Worm (Caenorhabditis elegans) whole organism, L4 larva: ENCODE measurements around the gene T21E8.4.

Source experiments
- Y48G9A.11 ChIP-seq: fragments of 200-800 bp; sonication (Bioruptor generic); IDR thresholded peaks from 2 replicates; pipeline ENCODE4 v1.3.6; 2022; ENCODE audit warnings: missing genetic modification reagents, missing genetic modification characterization, missing compliant biosample characterization
- Y75B8A.6 ChIP-seq: fragments of 200-800 bp; sonication (Bioruptor generic); IDR thresholded peaks from 2 replicates; pipeline ENCODE4 v1.3.6; 2022; ENCODE audit warnings: missing genetic modification reagents, missing genetic modification characterization, missing compliant biosample characterization
- aha-1 ChIP-seq: fragments of 150-350 bp; peaks from one replicate; lab custom pipeline; 2014; ENCODE audit warnings: missing biosample characterization, missing genetic modification characterization
- attf-4 ChIP-seq: sonication (generic microtip); optimal IDR thresholded peaks from 3 replicates; lab custom pipeline; 2017; ENCODE audit warnings: missing biosample characterization, missing genetic modification characterization
- ceh-20 ChIP-seq: fragments of 200-800 bp; sonication (Bioruptor generic); IDR thresholded peaks from 2 replicates; pipeline ENCODE4 v1.3.6; 2022; ENCODE audit warnings: missing genetic modification reagents, missing genetic modification characterization, missing compliant biosample characterization
- ceh-28 ChIP-seq: fragments of 150-350 bp; optimal IDR thresholded peaks from 2 replicates; lab custom pipeline; 2014; ENCODE audit warnings: missing biosample characterization, missing genetic modification reagents, missing genetic modification characterization
- cey-2 ChIP-seq: sonication (generic microtip); optimal IDR thresholded peaks from 3 replicates; lab custom pipeline; 2017; ENCODE audit warnings: missing genetic modification characterization, mild to moderate bottlenecking, missing compliant biosample characterization, antibody characterized with exemption, borderline replicate concordance; ENCODE audit not compliant: insufficient read depth
- ctbp-1 ChIP-seq: fragments of 200-800 bp; sonication (Bioruptor generic); IDR thresholded peaks from 2 replicates; pipeline ENCODE4 v1.3.6; 2022; ENCODE audit warnings: missing genetic modification reagents, missing genetic modification characterization, missing compliant biosample characterization
- daf-12 ChIP-seq: fragments of 150-350 bp; optimal IDR thresholded peaks from 2 replicates; lab custom pipeline; 2014; ENCODE audit warnings: missing biosample characterization, missing genetic modification reagents, missing genetic modification characterization
- daf-16 ChIP-seq, 3 experiments: sonication (generic microtip); optimal IDR thresholded peaks; 2 replicates each; lab custom pipeline; 2016 to 2017; ENCODE audit warnings: missing genetic modification characterization in 3 of 3, missing genetic modification reagents in 3 of 3, mild to moderate bottlenecking in 2 of 3, missing compliant biosample characterization in 2 of 3, missing biosample characterization in 1 of 3, moderate library complexity in 1 of 3
- dpl-1 ChIP-seq: fragments of 150-350 bp; optimal IDR thresholded peaks from 2 replicates; lab custom pipeline; 2014; ENCODE audit warnings: missing biosample characterization, missing genetic modification reagents, missing genetic modification characterization
- dve-1 ChIP-seq: sonication (generic microtip); optimal IDR thresholded peaks from 2 replicates; lab custom pipeline; 2017; ENCODE audit warnings: antibody characterized with exemption, mild to moderate bottlenecking, missing genetic modification characterization, missing compliant biosample characterization; ENCODE audit not compliant: insufficient read depth
- fos-1 ChIP-seq: fragments of 150-350 bp; optimal IDR thresholded peaks from 2 replicates; lab custom pipeline; 2014; ENCODE audit warnings: missing biosample characterization, missing genetic modification characterization
- hif-1 ChIP-seq, 2 experiments: sonication (generic microtip); optimal IDR thresholded peaks; 2 replicates each; lab custom pipeline; 2016 to 2017; ENCODE audit warnings: missing compliant biosample characterization in 2 of 2, missing genetic modification characterization in 2 of 2, missing genetic modification reagents in 2 of 2, missing genotype in 2 of 2, mild to moderate bottlenecking in 1 of 2
- hlh-11 ChIP-seq: fragments of 200-800 bp; sonication (Bioruptor generic); optimal IDR thresholded peaks from 2 replicates; lab custom pipeline; 2018; ENCODE audit warnings: mild to moderate bottlenecking, missing genetic modification characterization, missing compliant biosample characterization
- hlh-30 ChIP-seq: sonication (generic microtip); optimal IDR thresholded peaks from 2 replicates; lab custom pipeline; 2017; ENCODE audit warnings: antibody characterized with exemption, mild to moderate bottlenecking, missing genetic modification characterization, missing compliant biosample characterization; ENCODE audit not compliant: insufficient read depth
- lin-39 ChIP-seq: fragments of 150-350 bp; optimal IDR thresholded peaks from 2 replicates; lab custom pipeline; 2014; ENCODE audit warnings: missing biosample characterization, missing genetic modification reagents, missing genetic modification characterization
- lir-3 ChIP-seq: sonication (generic microtip); optimal IDR thresholded peaks from 2 replicates; lab custom pipeline; 2016; ENCODE audit warnings: mild to moderate bottlenecking, missing genetic modification characterization, missing compliant biosample characterization
- madf-5 ChIP-seq, 2 experiments: fragments of 200-800 bp; sonication (Bioruptor generic); IDR thresholded peaks; 2 replicates each; pipeline ENCODE4 v1.3.6; 2022; ENCODE audit warnings: missing compliant biosample characterization in 2 of 2, missing genetic modification characterization in 2 of 2
- madf-9 ChIP-seq: fragments of 200-800 bp; sonication (Bioruptor generic); conservative IDR thresholded peaks from 2 replicates; pipeline ENCODE4 v1.3.6; 2022; ENCODE audit warnings: missing genetic modification reagents, missing genetic modification characterization, missing compliant biosample characterization
- nhr-10 ChIP-seq: fragments of 150-350 bp; optimal IDR thresholded peaks from 2 replicates; lab custom pipeline; 2014; ENCODE audit warnings: missing biosample characterization, missing genetic modification characterization
- nhr-11 ChIP-seq: fragments of 150-350 bp; optimal IDR thresholded peaks from 2 replicates; lab custom pipeline; 2014; ENCODE audit warnings: missing biosample characterization, missing genetic modification characterization
- nhr-237 ChIP-seq: sonication (generic microtip); optimal IDR thresholded peaks from 2 replicates; lab custom pipeline; 2017; ENCODE audit warnings: missing biosample characterization, missing genetic modification characterization
- nhr-42 ChIP-seq: fragments of 200-800 bp; sonication (Bioruptor generic); IDR thresholded peaks from 2 replicates; pipeline ENCODE4 v1.3.6; 2022; ENCODE audit warnings: missing genetic modification characterization, missing compliant biosample characterization
- nhr-48 ChIP-seq: sonication (generic microtip); optimal IDR thresholded peaks from 2 replicates; lab custom pipeline; 2016; ENCODE audit warnings: mild to moderate bottlenecking, missing genetic modification characterization, missing compliant biosample characterization
- php-3 ChIP-seq: fragments of 200-800 bp; sonication (Bioruptor generic); IDR thresholded peaks from 2 replicates; pipeline ENCODE4 v1.3.6; 2022; ENCODE audit warnings: missing genetic modification reagents, missing genetic modification characterization, missing compliant biosample characterization
- pqm-1 ChIP-seq: sonication (generic microtip); optimal IDR thresholded peaks from 2 replicates; lab custom pipeline; 2017; ENCODE audit warnings: missing biosample characterization, missing genetic modification characterization
- sdz-12 ChIP-seq: fragments of 200-800 bp; sonication (Bioruptor generic); optimal IDR thresholded peaks from 2 replicates; lab custom pipeline; 2018; ENCODE audit warnings: mild to moderate bottlenecking, missing genetic modification characterization, missing compliant biosample characterization
- snpc-1.2 ChIP-seq: fragments of 200-800 bp; sonication (Bioruptor generic); IDR thresholded peaks from 2 replicates; pipeline ENCODE4 v1.3.6; 2022; ENCODE audit warnings: missing genetic modification reagents, missing genetic modification characterization, missing compliant biosample characterization
- tag-97 ChIP-seq: fragments of 200-800 bp; sonication (Bioruptor generic); IDR thresholded peaks from 2 replicates; pipeline ENCODE4 v1.3.6; 2022; ENCODE audit warnings: missing genetic modification characterization, missing compliant biosample characterization
- unc-62 ChIP-seq, 3 experiments: fragments of 150-350 bp in 1 of 3; sonication (generic microtip); optimal IDR thresholded peaks in 2 of 3; peaks in 1 of 3; 1 replicate in 1 of 3; 2 replicates in 2 of 3; lab custom pipeline; 2014 to 2017; ENCODE audit warnings: missing biosample characterization in 3 of 3, missing genetic modification characterization in 3 of 3, missing genetic modification reagents in 3 of 3, missing genotype in 1 of 3

The T21E8.4 gene

ce11 chrX:10907418-10907817, 26.8 kb downstream of the T21E8.4 start:
- TF ChIP-seq attf-4 (no peak), nhr-42 (GFP tag; lab: Robert Waterston, UW) (no peak), hlh-30 (tag; lab: Kevin White, UChicago) (no peak), ctbp-1 (GFP tag; lab: Robert Waterston, UW) (no peak), daf-16 (GFP tag; optimal IDR thresholded peaks at IDR 0.05; lab: Kevin White, UChicago) (peak in 1 of 2 experiments; percentile 64), daf-16 (tag; optimal IDR thresholded peaks at IDR 0.05; lab: Kevin White, UChicago) (no peak), nhr-10 (tag; lab: Kevin White, UChicago) (no peak), lin-39 (no peak), snpc-1.2 (no peak)

DNA sequence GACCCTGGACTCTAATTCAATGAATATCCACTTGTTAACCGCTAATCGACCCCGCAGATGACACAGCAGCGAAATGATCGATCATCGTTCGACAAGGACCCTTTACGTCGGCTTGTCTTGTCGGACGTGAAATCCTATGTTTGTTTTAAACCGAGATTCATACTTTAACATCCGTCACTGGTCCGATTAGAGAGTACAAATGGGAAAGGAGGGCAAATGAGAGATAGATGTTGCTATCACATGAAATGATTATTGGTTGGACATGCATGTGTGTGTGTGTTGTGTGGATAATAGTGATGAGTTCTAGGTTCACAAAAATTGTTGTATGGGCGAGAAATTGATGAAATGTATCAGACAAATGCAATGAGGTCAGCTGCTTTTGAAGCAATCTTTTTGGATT, 29.1 kb downstream of the T21E8.4 start:
- TF ChIP-seq unc-62 (GFP tag; optimal IDR thresholded peaks at IDR 0.05 in 1 of 2; lab: Kevin White, UChicago): peak in 1 of 2 experiments; percentile 96
- TF ChIP-seq unc-62 (tag; optimal IDR thresholded peaks at IDR 0.05; lab: Kevin White, UChicago): no peak
- TF ChIP-seq Y75B8A.6: no peak
- TF ChIP-seq php-3 (GFP tag; lab: Robert Waterston, UW): no peak
- TF ChIP-seq nhr-11 (tag; lab: Kevin White, UChicago): peak; percentile 34
- peak; percentile 2 for TF ChIP-seq hlh-11 (tag; lab: Kevin White, UChicago)

DNA sequence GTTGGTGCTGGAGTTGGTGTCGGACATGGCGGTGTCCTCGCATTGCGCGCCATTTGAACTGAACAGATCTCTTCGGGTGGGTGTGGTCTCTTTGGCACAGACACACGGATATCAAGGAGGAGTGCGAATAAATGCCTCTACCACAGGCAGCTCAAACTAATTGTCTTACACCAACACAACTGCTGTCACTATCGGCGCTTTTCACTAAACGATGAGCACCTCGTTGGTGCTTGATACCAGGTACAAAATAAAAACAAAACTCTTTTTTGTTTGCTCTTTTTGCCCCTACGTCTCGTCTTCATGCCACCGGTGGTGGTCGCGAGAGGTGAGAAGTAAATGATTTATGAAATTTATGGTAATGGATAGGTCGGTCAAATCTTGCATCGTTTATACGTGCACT, 30.1 kb downstream of the T21E8.4 start, which contains the start of gene F47B10.8:
Gene F47B10.8, minus strand, starts transcription at position 101 of the 400 bp plus-strand sequence.
- TF ChIP-seq aha-1 (tag; lab: Kevin White, UChicago): peak; percentile 8
- no peak for TF ChIP-seq Y48G9A.11 (GFP tag; lab: Robert Waterston, UW)
- TF ChIP-seq daf-16 (GFP tag; optimal IDR thresholded peaks at IDR 0.05; lab: Kevin White, UChicago): peak in 1 of 2 experiments; percentile 4
- TF ChIP-seq daf-16 (tag; optimal IDR thresholded peaks at IDR 0.05; lab: Kevin White, UChicago): no peak

- TF ChIP-seq hif-1 (tag; optimal IDR thresholded peaks at IDR 0.05; lab: Kevin White, UChicago): no peak
- no peak for TF ChIP-seq sdz-12
- TF ChIP-seq aha-1 (tag; lab: Kevin White, UChicago): no peak
- no peak for TF ChIP-seq lir-3 (tag; lab: Kevin White, UChicago)
- no peak for TF ChIP-seq dve-1 (tag; lab: Kevin White, UChicago)
- no peak for TF ChIP-seq daf-12 (tag; lab: Kevin White, UChicago)
- no peak for TF ChIP-seq tag-97 (GFP tag; lab: Robert Waterston, UW)
- no peak for TF ChIP-seq snpc-1.2
- no peak for TF ChIP-seq ceh-20 (GFP tag; lab: Robert Waterston, UW)
- TF ChIP-seq hlh-30 (tag; lab: Kevin White, UChicago): no peak
- TF ChIP-seq nhr-237 (tag; lab: Kevin White, UChicago): no peak
- no peak for TF ChIP-seq unc-62 (GFP tag; optimal IDR thresholded peaks at IDR 0.05 in 1 of 2; lab: Kevin White, UChicago)
- no peak for TF ChIP-seq unc-62 (tag; optimal IDR thresholded peaks at IDR 0.05; lab: Kevin White, UChicago)
- no peak for TF ChIP-seq attf-4
- TF ChIP-seq ceh-28 (tag; lab: Kevin White, UChicago): no peak
- no peak for TF ChIP-seq dpl-1 (GFP tag; lab: Kevin White, UChicago)
- no peak for TF ChIP-seq cey-2 (tag; lab: Kevin White, UChicago)
- no peak for TF ChIP-seq madf-9
- no peak for TF ChIP-seq nhr-10 (tag; lab: Kevin White, UChicago)
Observed at ce11 chrX:10913981-10914380, 33.4 kb downstream of the T21E8.4 start, which contains the start of gene F47B10.9. TSS of gene F47B10.9 (minus strand) at chrX:10914081.

- TF ChIP-seq php-3 (GFP tag; lab: Robert Waterston, UW): 0 out of 2 replicates have a peak, but pooled peaks have one; percentile 18
- TF ChIP-seq unc-62 (GFP tag; optimal IDR thresholded peaks at IDR 0.05 in 1 of 2; lab: Kevin White, UChicago): peak in 1 of 2 experiments; percentile 93
- TF ChIP-seq unc-62 (tag; optimal IDR thresholded peaks at IDR 0.05; lab: Kevin White, UChicago): no peak
- peak; percentile 57 for TF ChIP-seq hlh-11 (tag; lab: Kevin White, UChicago)
- peak; percentile 50 for TF ChIP-seq hlh-30 (tag; lab: Kevin White, UChicago)
- TF ChIP-seq nhr-48 (tag; lab: Kevin White, UChicago): peak; percentile 23
- peak; percentile 49 for TF ChIP-seq pqm-1 (tag; lab: Kevin White, UChicago)
- peak; percentile 30 for TF ChIP-seq dve-1 (tag; lab: Kevin White, UChicago)
- no peak for TF ChIP-seq fos-1 (tag; lab: Kevin White, UChicago)
- no peak for TF ChIP-seq madf-5 (GFP tag; IDR thresholded peaks at IDR 0.05; lab: Robert Waterston, UW)
- no peak for TF ChIP-seq daf-16 (GFP tag; optimal IDR thresholded peaks at IDR 0.05; lab: Kevin White, UChicago)
- peak; percentile 80 for TF ChIP-seq daf-16 (tag; optimal IDR thresholded peaks at IDR 0.05; lab: Kevin White, UChicago)
Observed at ce11 chrX:10914421-10915277, 34.0 kb downstream of the T21E8.4 start.
